Worm (Caenorhabditis elegans) whole organism, midembryonic: Measurements from ENCODE around the gene mig-17.

ENCODE experiments used
- T22C8.4 ChIP-seq: fragments of 200-800 bp; sonication (Bioruptor generic); IDR thresholded peaks from 2 replicates; pipeline ENCODE4 v1.3.6; 2022; ENCODE audit warnings: missing genetic modification characterization, missing compliant biosample characterization
- cog-1 ChIP-seq: sonication (generic microtip); optimal IDR thresholded peaks from 2 replicates; lab custom pipeline; 2016; ENCODE audit warnings: missing genetic modification characterization, missing compliant biosample characterization
- flt-1 ChIP-seq: fragments of 200-800 bp; sonication (Bioruptor generic); IDR thresholded peaks from 2 replicates; pipeline ENCODE4 v1.3.6; 2022; ENCODE audit warnings: missing genetic modification characterization, missing compliant biosample characterization
- klf-2 ChIP-seq: fragments of 200-800 bp; sonication (Bioruptor generic); conservative IDR thresholded peaks from 2 replicates; pipeline ENCODE4 v1.3.6; 2022; ENCODE audit warnings: missing genetic modification reagents, missing genetic modification characterization, missing compliant biosample characterization
- med-1 ChIP-seq: sonication (generic microtip); optimal IDR thresholded peaks from 2 replicates; lab custom pipeline; 2017; ENCODE audit warnings: missing genetic modification characterization, mild to moderate bottlenecking, missing compliant biosample characterization, antibody characterized with exemption, missing genetic modification reagents; ENCODE audit not compliant: insufficient read depth
- ref-1 ChIP-seq: fragments of 200-800 bp; sonication (Bioruptor generic); conservative IDR thresholded peaks from 2 replicates; pipeline ENCODE4 v1.3.6; 2022; ENCODE audit warnings: missing genetic modification reagents, missing genetic modification characterization, missing compliant biosample characterization
- tab-1 ChIP-seq: fragments of 200-800 bp; sonication (Bioruptor generic); IDR thresholded peaks from 2 replicates; pipeline ENCODE4 v1.3.6; 2022; ENCODE audit warnings: missing genetic modification characterization, missing compliant biosample characterization
- ztf-23 ChIP-seq: fragments of 200-800 bp; sonication (Bioruptor generic); IDR thresholded peaks from 2 replicates; pipeline ENCODE4 v1.3.6; 2022; ENCODE audit warnings: missing genetic modification reagents, missing genetic modification characterization, missing compliant biosample characterization
- ztf-29 ChIP-seq: fragments of 200-800 bp; sonication (Bioruptor generic); IDR thresholded peaks from 2 replicates; pipeline ENCODE4 v1.3.6; 2022; ENCODE audit warnings: missing genetic modification reagents, missing genetic modification characterization, missing compliant biosample characterization

mig-17 gene

ce11 chrV:11424565-11424964 lies 21.9 kb upstream of the mig-17 start, which contains the start of gene T26H10.2:
Gene T26H10.2, minus strand, starts transcription at chrV:11424665.
- no peak for TF ChIP-seq T22C8.4
- no peak for TF ChIP-seq tab-1 (GFP tag; lab: Robert Waterston, UW)
- TF ChIP-seq flt-1 (GFP tag; lab: Robert Waterston, UW): no peak
- no peak for TF ChIP-seq ztf-29
- TF ChIP-seq ztf-23 (GFP tag; lab: Robert Waterston, UW): no peak
- TF ChIP-seq klf-2 (GFP tag; lab: Robert Waterston, UW): no peak
- TF ChIP-seq med-1: no peak
- TF ChIP-seq ref-1 (GFP tag; lab: Robert Waterston, UW): no peak
- TF ChIP-seq cog-1 (tag; lab: Kevin White, UChicago): no peak

ce11 chrV:11428728-11429127 lies 17.8 kb upstream of the mig-17 start:
- no peak for TF ChIP-seq med-1
- TF ChIP-seq ztf-29: no peak
- TF ChIP-seq tab-1 (GFP tag; lab: Robert Waterston, UW): no peak
- TF ChIP-seq T22C8.4: no peak
- no peak for TF ChIP-seq ref-1 (GFP tag; lab: Robert Waterston, UW)
- no peak for TF ChIP-seq ztf-23 (GFP tag; lab: Robert Waterston, UW)
- no peak for TF ChIP-seq cog-1 (tag; lab: Kevin White, UChicago)
- no peak for TF ChIP-seq klf-2 (GFP tag; lab: Robert Waterston, UW)
- no peak for TF ChIP-seq flt-1 (GFP tag; lab: Robert Waterston, UW)

- TF ChIP-seq ref-1 (GFP tag; lab: Robert Waterston, UW) (no peak), med-1 (no peak), T22C8.4 (no peak), cog-1 (tag; lab: Kevin White, UChicago) (no peak), ztf-29 (no peak), tab-1 (GFP tag; lab: Robert Waterston, UW) (no peak), ztf-23 (GFP tag; lab: Robert Waterston, UW) (no peak), klf-2 (GFP tag; lab: Robert Waterston, UW) (no peak), flt-1 (GFP tag; lab: Robert Waterston, UW) (no peak)
These were observed 15.7 kb upstream of the mig-17 start for ce11 chrV:11430823-11431222.

DNA sequence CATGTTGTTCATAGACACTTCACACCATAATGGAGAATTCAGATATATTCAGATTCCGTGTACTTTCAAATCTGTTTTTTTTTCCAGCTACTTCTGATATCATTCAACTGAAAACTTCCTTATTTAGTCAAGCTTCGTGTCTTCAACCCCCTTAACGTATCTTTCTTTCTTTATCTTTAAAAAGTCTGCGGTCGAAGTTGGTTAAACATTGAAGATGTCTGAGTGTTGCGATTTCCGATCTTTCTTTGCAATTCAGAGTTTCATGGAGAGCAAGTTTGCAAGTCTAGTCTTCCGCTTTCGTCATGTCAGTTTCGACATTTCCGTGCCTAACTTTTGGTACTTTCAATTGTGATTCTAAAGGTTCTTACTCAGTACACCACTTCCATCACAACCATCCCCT lies 11.2 kb upstream of the mig-17 start:
- TF ChIP-seq ztf-23 (GFP tag; lab: Robert Waterston, UW): no peak

- TF ChIP-seq flt-1 (GFP tag; lab: Robert Waterston, UW): no peak
These were observed 10.1 kb upstream of the mig-17 start for ce11 chrV:11436407-11436806.

ce11 chrV:11438464-11438863 lies 8.0 kb upstream of the mig-17 start, which contains the start of gene dmsr-1:
Gene dmsr-1, plus strand, starts transcription at chrV:11438764.
- no peak for TF ChIP-seq med-1
- TF ChIP-seq klf-2 (GFP tag; lab: Robert Waterston, UW): no peak
- TF ChIP-seq ztf-23 (GFP tag; lab: Robert Waterston, UW): no peak
- TF ChIP-seq ref-1 (GFP tag; lab: Robert Waterston, UW): no peak
- TF ChIP-seq tab-1 (GFP tag; lab: Robert Waterston, UW): no peak
- TF ChIP-seq flt-1 (GFP tag; lab: Robert Waterston, UW): no peak
- no peak for TF ChIP-seq ztf-29

- TF ChIP-seq ztf-29 (no peak), ztf-23 (GFP tag; lab: Robert Waterston, UW) (no peak), cog-1 (tag; lab: Kevin White, UChicago) (no peak), T22C8.4 (no peak), ref-1 (GFP tag; lab: Robert Waterston, UW) (no peak), med-1 (no peak), klf-2 (GFP tag; lab: Robert Waterston, UW) (no peak), tab-1 (GFP tag; lab: Robert Waterston, UW) (no peak), flt-1 (GFP tag; lab: Robert Waterston, UW) (no peak)
These were observed 7.3 kb upstream of the mig-17 start for ce11 chrV:11439202-11439601.

- no peak for TF ChIP-seq ztf-29
- no peak for TF ChIP-seq flt-1 (GFP tag; lab: Robert Waterston, UW)
- no peak for TF ChIP-seq med-1
- no peak for TF ChIP-seq klf-2 (GFP tag; lab: Robert Waterston, UW)
These were observed 3.0 kb upstream of the mig-17 start, which contains the start of gene F57B7.2 for ce11 chrV:11443503-11443902. Gene F57B7.2, minus strand, starts transcription at chrV:11443603.

DNA sequence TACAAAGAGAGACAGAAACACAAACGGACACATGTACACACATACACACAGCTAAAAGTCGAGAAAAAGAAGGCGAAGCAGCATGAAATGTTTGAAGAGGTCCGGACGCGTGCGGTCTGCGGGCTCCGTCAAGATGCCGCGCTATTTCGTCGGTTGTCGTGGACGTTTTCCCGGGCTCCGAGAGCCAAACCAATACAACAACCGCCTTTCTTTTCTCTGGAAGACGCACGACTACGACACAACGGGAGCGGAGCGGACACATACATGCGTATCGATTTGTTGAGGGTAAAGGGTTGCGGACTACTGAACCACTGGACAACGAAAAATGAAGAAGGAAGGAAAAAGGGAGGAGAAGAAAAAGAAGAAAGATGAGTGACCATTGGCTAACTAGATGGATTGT lies 1.1 kb upstream of the mig-17 start:
- TF ChIP-seq T22C8.4: peak; percentile 41; the same call in 1 of the 2 replicates
- TF ChIP-seq klf-2 (GFP tag; lab: Robert Waterston, UW): no peak

ce11 chrV:11449404-11449803 lies 2.9 kb downstream of the mig-17 start:
- TF ChIP-seq T22C8.4: no peak
- TF ChIP-seq tab-1 (GFP tag; lab: Robert Waterston, UW): no peak
- no peak for TF ChIP-seq ztf-29
- no peak for TF ChIP-seq klf-2 (GFP tag; lab: Robert Waterston, UW)

- no peak for TF ChIP-seq tab-1 (GFP tag; lab: Robert Waterston, UW)
- no peak for TF ChIP-seq ztf-29
- TF ChIP-seq ztf-23 (GFP tag; lab: Robert Waterston, UW): no peak
- no peak for TF ChIP-seq klf-2 (GFP tag; lab: Robert Waterston, UW)
- TF ChIP-seq cog-1 (tag; lab: Kevin White, UChicago): no peak
- TF ChIP-seq flt-1 (GFP tag; lab: Robert Waterston, UW): no peak
- no peak for TF ChIP-seq med-1
- no peak for TF ChIP-seq ref-1 (GFP tag; lab: Robert Waterston, UW)
- TF ChIP-seq T22C8.4: no peak
These were observed 3.8 kb downstream of the mig-17 start, which contains the start of gene col-156 for ce11 chrV:11450257-11450656. Gene col-156, minus strand, starts transcription at chrV:11450357.
